Worm (Caenorhabditis elegans): ENCODE data around the gene sri-54.

DNA sequence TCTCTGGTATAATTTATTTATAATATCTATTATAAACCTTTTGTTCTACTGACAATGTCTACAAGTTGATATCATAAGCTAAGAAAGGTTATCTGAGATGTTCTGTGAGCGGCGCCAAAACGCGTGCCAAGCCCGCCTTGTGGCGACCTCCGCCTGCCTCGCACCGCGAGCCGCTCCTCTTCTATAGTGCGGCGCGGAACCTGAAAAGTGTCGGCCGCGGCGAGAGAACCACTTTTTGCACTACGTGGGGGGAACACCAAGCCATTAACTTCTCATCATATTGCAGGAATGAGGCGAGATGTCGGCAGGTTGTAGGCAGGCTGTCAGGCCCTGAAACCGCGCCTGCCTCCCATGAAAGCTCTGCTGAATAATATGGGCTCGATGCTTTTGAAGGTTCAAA lies 24.4 kb downstream of the sri-54 start:
- no peak for TF ChIP-seq hlh-4 (tag; optimal IDR thresholded peaks at IDR 0.05)
- no peak for TF ChIP-seq fos-1 (tag; optimal IDR thresholded peaks at IDR 0.05)

Measured in whole organism, L1 larva.